Fruit fly (Drosophila melanogaster) whole organism, embryonic: ENCODE results near the gene Atg2.

Source experiments
- Adf1 ChIP-seq: fragments of 200-800 bp; sonication (Bioruptor generic); IDR thresholded peaks from 2 replicates; pipeline ENCODE4 v1.3.6; 2022; ENCODE audit warnings: missing biosample characterization, missing genetic modification characterization
- Atf3 ChIP-seq: fragments of 200-800 bp; sonication (Bioruptor generic); optimal IDR thresholded peaks from 3 replicates; lab custom pipeline; 2016; ENCODE audit warnings: missing biosample characterization, missing genetic modification characterization
- Blimp-1 ChIP-seq: fragments of 200-800 bp; sonication (Bioruptor generic); optimal IDR thresholded peaks from 3 replicates; lab custom pipeline; 2018; ENCODE audit warnings: missing biosample characterization, missing genetic modification characterization, mild to moderate bottlenecking, moderate library complexity, missing genetic modification reagents
- CG10543 ChIP-seq: fragments of 200-800 bp; sonication (Bioruptor generic); optimal IDR thresholded peaks from 3 replicates; lab custom pipeline; 2017; ENCODE audit warnings: missing biosample characterization, mild to moderate bottlenecking, missing genetic modification characterization, moderate library complexity
- CG11085 ChIP-seq: fragments of 200-800 bp; sonication (Bioruptor generic); IDR thresholded peaks from 2 replicates; pipeline ENCODE4 v1.3.6; 2022; ENCODE audit warnings: missing biosample characterization, missing genetic modification characterization
- CG12071 ChIP-seq: fragments of 200-800 bp; sonication (Bioruptor generic); optimal IDR thresholded peaks from 3 replicates; lab custom pipeline; 2018; ENCODE audit warnings: missing biosample characterization, mild to moderate bottlenecking, missing genetic modification characterization
- CG12219 ChIP-seq: fragments of 200-800 bp; sonication (Bioruptor generic); optimal IDR thresholded peaks from 3 replicates; lab custom pipeline; 2018; ENCODE audit warnings: missing biosample characterization, mild to moderate bottlenecking, missing genetic modification characterization
- CG12769 ChIP-seq: fragments of 200-800 bp; sonication (Bioruptor generic); optimal IDR thresholded peaks from 2 replicates; lab custom pipeline; 2019; ENCODE audit warnings: missing biosample characterization, mild to moderate bottlenecking, missing genetic modification characterization, moderate library complexity
- CG13424 ChIP-seq: fragments of 200-800 bp; sonication (Bioruptor generic); optimal IDR thresholded peaks from 2 replicates; lab custom pipeline; 2019; ENCODE audit warnings: missing biosample characterization, mild to moderate bottlenecking, missing genetic modification characterization, moderate library complexity
- CG14667 ChIP-seq: fragments of 200-800 bp; sonication (Bioruptor generic); IDR thresholded peaks from 2 replicates; pipeline ENCODE4 v1.3.6; 2022; ENCODE audit warnings: missing biosample characterization, missing genetic modification characterization
- CG15696 ChIP-seq: fragments of 200-800 bp; sonication (Bioruptor generic); optimal IDR thresholded peaks from 2 replicates; lab custom pipeline; 2019; ENCODE audit warnings: missing biosample characterization, mild to moderate bottlenecking, missing genetic modification characterization, moderate library complexity
- CG1602 ChIP-seq: fragments of 200-800 bp; sonication (Bioruptor generic); optimal IDR thresholded peaks from 3 replicates; lab custom pipeline; 2016; ENCODE audit warnings: missing biosample characterization, missing genetic modification characterization
- CG17912 ChIP-seq: fragments of 200-800 bp; sonication (Bioruptor generic); optimal IDR thresholded peaks from 2 replicates; lab custom pipeline; 2018; ENCODE audit warnings: missing biosample characterization, mild to moderate bottlenecking, missing genetic modification characterization
- CG2202 ChIP-seq: fragments of 200-800 bp; sonication (Bioruptor generic); optimal IDR thresholded peaks from 2 replicates; lab custom pipeline; 2018; ENCODE audit warnings: missing biosample characterization, mild to moderate bottlenecking, missing genetic modification characterization
- CG3065 ChIP-seq: fragments of 200-800 bp; sonication (Bioruptor generic); optimal IDR thresholded peaks from 2 replicates; lab custom pipeline; 2016; ENCODE audit warnings: missing biosample characterization, missing genetic modification characterization
- CG4360 ChIP-seq: fragments of 200-800 bp; sonication (Bioruptor generic); IDR thresholded peaks from 2 replicates; pipeline ENCODE4 v1.3.6; 2022; ENCODE audit warnings: missing biosample characterization, missing genetic modification characterization
- CG4404 ChIP-seq: fragments of 200-800 bp; sonication (Bioruptor generic); IDR thresholded peaks from 2 replicates; pipeline ENCODE4 v1.3.6; 2022; ENCODE audit warnings: missing biosample characterization, missing genetic modification characterization
- CG6175 ChIP-seq: fragments of 200-800 bp; sonication (Bioruptor generic); IDR thresholded peaks from 3 replicates; pipeline ENCODE4 v1.3.6; 2022; ENCODE audit warnings: missing biosample characterization, missing genetic modification characterization
- CG6272 ChIP-seq: fragments of 200-800 bp; sonication (Bioruptor generic); IDR thresholded peaks from 2 replicates; pipeline ENCODE4 v1.3.6; 2022; ENCODE audit warnings: missing biosample characterization, missing genetic modification characterization
- CG7786 ChIP-seq: fragments of 200-800 bp; sonication (Bioruptor generic); optimal IDR thresholded peaks from 2 replicates; lab custom pipeline; 2016; ENCODE audit warnings: missing biosample characterization, missing genetic modification characterization
- CG7839 ChIP-seq: fragments of 200-800 bp; sonication (Bioruptor generic); optimal IDR thresholded peaks from 3 replicates; lab custom pipeline; 2018; ENCODE audit warnings: missing biosample characterization, mild to moderate bottlenecking, missing genetic modification characterization, moderate library complexity
- CG8478 ChIP-seq: fragments of >200 bp; optimal IDR thresholded peaks from 2 replicates; lab custom pipeline; 2018
- CG9215 ChIP-seq: fragments of 200-800 bp; sonication (Bioruptor generic); IDR thresholded peaks from 2 replicates; pipeline ENCODE4 v1.3.6; 2022; ENCODE audit warnings: missing biosample characterization, missing genetic modification characterization
- CG9727 ChIP-seq: fragments of 200-800 bp; sonication (Bioruptor generic); optimal IDR thresholded peaks from 3 replicates; lab custom pipeline; 2017; ENCODE audit warnings: missing biosample characterization, mild to moderate bottlenecking, missing genetic modification characterization
- Chrac-16 ChIP-seq: fragments of 200-800 bp; sonication (Bioruptor generic); optimal IDR thresholded peaks from 3 replicates; lab custom pipeline; 2016; ENCODE audit warnings: missing biosample characterization, missing genetic modification characterization
- Ets65A ChIP-seq: fragments of 200-800 bp; sonication (Bioruptor generic); peaks from one replicate; lab custom pipeline; 2016; ENCODE audit warnings: missing biosample characterization, missing genetic modification characterization
- H2.0 ChIP-seq: fragments of 200-800 bp; sonication (Bioruptor generic); IDR thresholded peaks from 2 replicates; pipeline ENCODE4 v1.3.6; 2022; ENCODE audit warnings: missing biosample characterization, missing genetic modification characterization
- HLHmδ ChIP-seq: fragments of 200-800 bp; sonication (Bioruptor generic); optimal IDR thresholded peaks from 2 replicates; lab custom pipeline; 2018; ENCODE audit warnings: missing biosample characterization, mild to moderate bottlenecking, missing genetic modification characterization, moderate library complexity
- Hand ChIP-seq: fragments of 200-800 bp; sonication (Bioruptor generic); optimal IDR thresholded peaks from 2 replicates; lab custom pipeline; 2017; ENCODE audit warnings: mild to moderate bottlenecking, missing biosample characterization, missing genetic modification reagents, missing genetic modification characterization
- HmgZ ChIP-seq: fragments of 200-800 bp; sonication (Bioruptor generic); optimal IDR thresholded peaks from 2 replicates; lab custom pipeline; 2018; ENCODE audit warnings: missing biosample characterization, mild to moderate bottlenecking, missing genetic modification characterization
- PHDP ChIP-seq: fragments of 200-800 bp; sonication (Bioruptor generic); optimal IDR thresholded peaks from 3 replicates; lab custom pipeline; 2018; ENCODE audit warnings: missing biosample characterization, mild to moderate bottlenecking, missing genetic modification characterization, moderate library complexity
- bbx ChIP-seq: fragments of 200-800 bp; sonication (Bioruptor generic); IDR thresholded peaks from 2 replicates; pipeline ENCODE4 v1.3.6; 2022; ENCODE audit warnings: missing biosample characterization, missing genetic modification characterization; ENCODE audit not compliant: partially characterized antibody
- br ChIP-seq: fragments of >200 bp; optimal IDR thresholded peaks from 2 replicates; lab custom pipeline; 2017
- bsh ChIP-seq, 2 experiments: fragments of 200-800 bp; sonication (Bioruptor generic); optimal IDR thresholded peaks; 2 replicates each; lab custom pipeline; 2017 to 2018; ENCODE audit warnings: mild to moderate bottlenecking in 2 of 2, missing biosample characterization in 2 of 2, missing genetic modification characterization in 2 of 2, moderate library complexity in 1 of 2
- chm ChIP-seq: fragments of 200-800 bp; sonication (Bioruptor generic); IDR thresholded peaks from 2 replicates; pipeline ENCODE4 v1.3.6; 2022; ENCODE audit warnings: missing biosample characterization, missing genetic modification characterization
- chn ChIP-seq: fragments of 200-800 bp; sonication (Bioruptor generic); optimal IDR thresholded peaks from 2 replicates; lab custom pipeline; 2016; ENCODE audit warnings: missing biosample characterization, missing genetic modification characterization
- ci ChIP-seq: fragments of 200-800 bp; sonication (Bioruptor generic); IDR thresholded peaks from 3 replicates; pipeline ENCODE4 v1.3.6; 2022; ENCODE audit warnings: missing biosample characterization, missing genetic modification characterization
- danr ChIP-seq: fragments of 200-800 bp; sonication (Bioruptor generic); IDR thresholded peaks from 2 replicates; pipeline ENCODE4 v1.3.6; 2022; ENCODE audit warnings: missing biosample characterization, missing genetic modification characterization
- ems ChIP-seq: fragments of 200-800 bp; sonication (Bioruptor generic); optimal IDR thresholded peaks from 3 replicates; lab custom pipeline; 2016; ENCODE audit warnings: missing biosample characterization, missing genetic modification characterization
- eve ChIP-seq, 2 experiments: fragments of >200 bp; optimal IDR thresholded peaks; 2 replicates each; lab custom pipeline; 2017; ENCODE audit warnings: missing biosample characterization in 2 of 2, missing genetic modification characterization in 2 of 2
- gcm ChIP-seq: fragments of 200-800 bp; sonication (Bioruptor generic); optimal IDR thresholded peaks from 2 replicates; lab custom pipeline; 2019; ENCODE audit warnings: missing biosample characterization, mild to moderate bottlenecking, missing genetic modification characterization, moderate library complexity
- gsb ChIP-seq: fragments of 200-800 bp; sonication (Bioruptor generic); IDR thresholded peaks from 2 replicates; pipeline ENCODE4 v1.3.6; 2022; ENCODE audit warnings: missing biosample characterization, missing genetic modification characterization
- hth ChIP-seq: fragments of >200 bp; optimal IDR thresholded peaks from 2 replicates; lab custom pipeline; 2017; ENCODE audit warnings: inconsistent platforms
- kni ChIP-seq: fragments of 200-800 bp; sonication (Bioruptor generic); optimal IDR thresholded peaks from 3 replicates; lab custom pipeline; 2017; ENCODE audit warnings: mild to moderate bottlenecking, missing biosample characterization, missing genetic modification reagents, missing genetic modification characterization
- lab ChIP-seq: fragments of 200-800 bp; sonication (Bioruptor generic); optimal IDR thresholded peaks from 3 replicates; lab custom pipeline; 2017; ENCODE audit warnings: missing biosample characterization, missing genetic modification characterization, mild to moderate bottlenecking, moderate library complexity, missing genetic modification reagents
- pb ChIP-seq: fragments of 200-800 bp; sonication (Bioruptor generic); optimal IDR thresholded peaks from 3 replicates; lab custom pipeline; 2016; ENCODE audit warnings: missing biosample characterization, missing genetic modification characterization
- pros ChIP-seq: fragments of 200-800 bp; sonication (Bioruptor generic); optimal IDR thresholded peaks from 3 replicates; lab custom pipeline; 2019; ENCODE audit warnings: missing biosample characterization, mild to moderate bottlenecking, missing genetic modification characterization, moderate library complexity
- row ChIP-seq: fragments of 200-800 bp; sonication (Bioruptor generic); IDR thresholded peaks from 3 replicates; pipeline ENCODE4 v1.3.6; 2022; ENCODE audit warnings: missing biosample characterization, missing genetic modification characterization
- scrt ChIP-seq: fragments of 200-800 bp; sonication (Bioruptor generic); optimal IDR thresholded peaks from 2 replicates; lab custom pipeline; 2018; ENCODE audit warnings: missing biosample characterization, mild to moderate bottlenecking, missing genetic modification characterization, moderate library complexity
- sd ChIP-seq: fragments of 200-800 bp; sonication (Bioruptor generic); optimal IDR thresholded peaks from 3 replicates; lab custom pipeline; 2018; ENCODE audit warnings: missing biosample characterization, mild to moderate bottlenecking, missing genetic modification characterization, moderate library complexity
- sna ChIP-seq: fragments of 200-800 bp; sonication (Bioruptor generic); IDR thresholded peaks from 2 replicates; pipeline ENCODE4 v1.3.6; 2022; ENCODE audit warnings: missing biosample characterization, missing genetic modification characterization; ENCODE audit not compliant: partially characterized antibody
- sr ChIP-seq: fragments of 200-800 bp; sonication (Bioruptor generic); IDR thresholded peaks from 3 replicates; pipeline ENCODE4 v1.3.6; 2022; ENCODE audit warnings: missing biosample characterization, missing genetic modification characterization
- zen2 ChIP-seq: fragments of 200-800 bp; sonication (Bioruptor generic); IDR thresholded peaks from 3 replicates; pipeline ENCODE4 v1.3.6; 2022; ENCODE audit warnings: missing biosample characterization, missing genetic modification characterization; ENCODE audit not compliant: partially characterized antibody

Gene Atg2

DNA sequence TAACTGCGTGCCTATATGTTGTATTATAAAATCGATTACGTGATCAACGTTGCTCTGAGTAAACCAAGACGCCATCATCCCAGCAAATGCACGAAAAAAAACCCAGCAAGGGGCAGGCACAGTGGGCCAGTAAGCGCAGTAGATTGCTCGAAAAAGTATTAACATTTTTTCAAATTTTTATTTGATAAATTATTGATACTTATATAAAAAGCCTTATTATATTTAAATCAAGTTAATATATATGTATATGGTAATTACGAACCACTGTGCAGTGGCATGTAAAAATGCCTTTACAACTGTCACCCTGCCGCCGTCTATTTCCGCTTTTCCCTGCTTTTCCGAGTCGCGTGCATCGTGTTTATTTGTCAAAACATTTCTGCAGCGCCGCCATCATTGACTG lies 47.1 kb upstream of the Atg2 start (continued):
- no peak for TF ChIP-seq Atf3 (GFP tag; lab: Kevin White, UChicago)
- TF ChIP-seq bbx (GFP tag; lab: Robert Waterston, UW) = no peak
- TF ChIP-seq CG9727 (GFP tag; lab: Kevin White, UChicago) = peak; percentile 6
- peak; percentile 50; the same call in 1 of the 2 replicates for TF ChIP-seq chm
- no peak for TF ChIP-seq pb (GFP tag; lab: Kevin White, UChicago)
- TF ChIP-seq lab (GFP tag; lab: Kevin White, UChicago) = peak; percentile 47
- TF ChIP-seq danr (GFP tag; lab: Robert Waterston, UW) = no peak
- TF ChIP-seq CG10543 = no peak
- no peak for TF ChIP-seq CG12769 (tag; lab: Kevin White, UChicago)
- no peak for TF ChIP-seq sr (GFP tag; lab: Robert Waterston, UW)
- no peak for TF ChIP-seq CG4404 (GFP tag; lab: Robert Waterston, UW)
- TF ChIP-seq CG3065 (GFP tag; lab: Kevin White, UChicago) = no peak
- TF ChIP-seq pros = no peak
- no peak for TF ChIP-seq chn (GFP tag; lab: Kevin White, UChicago)
- 0 out of 3 replicates have a peak, but pooled peaks have one; percentile 16 for TF ChIP-seq CG6175
- TF ChIP-seq CG14667 (GFP tag; lab: Robert Waterston, UW) = peak; percentile 53
- TF ChIP-seq CG4360 (GFP tag; lab: Robert Waterston, UW) = no peak
- TF ChIP-seq ems (GFP tag; lab: Kevin White, UChicago) = no peak
- peak; percentile 71 for TF ChIP-seq gsb
- no peak for TF ChIP-seq CG12219
- TF ChIP-seq CG9215 = peak; percentile 65
- no peak for TF ChIP-seq CG7786
- no peak for TF ChIP-seq CG7839 (tag; lab: Kevin White, UChicago)
- TF ChIP-seq hth = no peak
- no peak for TF ChIP-seq CG1602 (GFP tag; lab: Kevin White, UChicago)
- no peak for TF ChIP-seq Ets65A (GFP tag; lab: Kevin White, UChicago)
- no peak for TF ChIP-seq PHDP (tag; lab: Kevin White, UChicago)
- no peak for TF ChIP-seq Blimp-1 (GFP tag; lab: Kevin White, UChicago)
- no peak for TF ChIP-seq br (lab: Kevin White, UChicago)
- peak; percentile 68 for TF ChIP-seq H2.0 (GFP tag; lab: Robert Waterston, UW)
- TF ChIP-seq CG17912 (GFP tag; lab: Kevin White, UChicago) = no peak
- peak; percentile 26; the same call in 1 of the 2 replicates for TF ChIP-seq CG11085
- no peak for TF ChIP-seq Adf1 (GFP tag; lab: Robert Waterston, UW)
- no peak for TF ChIP-seq eve (GFP tag; optimal IDR thresholded peaks at IDR 0.05; lab: Kevin White, UChicago)
- no peak for TF ChIP-seq CG12071 (GFP tag; lab: Kevin White, UChicago)
- TF ChIP-seq gcm (GFP tag; lab: Kevin White, UChicago) = no peak
- TF ChIP-seq Hand (GFP tag; lab: Kevin White, UChicago) = no peak
- TF ChIP-seq CG13424 (tag; lab: Kevin White, UChicago) = peak; percentile 23
- TF ChIP-seq CG8478 = no peak
- TF ChIP-seq CG6272 (GFP tag; lab: Robert Waterston, UW) = peak; percentile 34; the same call in 1 of the 2 replicates
- peak; percentile 72 for TF ChIP-seq row (GFP tag; lab: Robert Waterston, UW)
- TF ChIP-seq kni (GFP tag; lab: Kevin White, UChicago) = no peak
- TF ChIP-seq sd (tag; lab: Kevin White, UChicago) = no peak
- TF ChIP-seq CG15696 (tag; lab: Kevin White, UChicago) = no peak
- TF ChIP-seq ci (GFP tag; lab: Robert Waterston, UW) = peak; percentile 76
- no peak for TF ChIP-seq bsh (GFP tag; optimal IDR thresholded peaks at IDR 0.05; lab: Kevin White, UChicago)
- no peak for TF ChIP-seq scrt (GFP tag; lab: Kevin White, UChicago)
- TF ChIP-seq sna (GFP tag; lab: Robert Waterston, UW) = no peak
- TF ChIP-seq HmgZ = no peak
- no peak for TF ChIP-seq HLHmδ (GFP tag; lab: Kevin White, UChicago)
- no peak for TF ChIP-seq zen2 (GFP tag; lab: Robert Waterston, UW)
- no peak for TF ChIP-seq CG2202 (tag; lab: Kevin White, UChicago)
- no peak for TF ChIP-seq Chrac-16 (GFP tag; lab: Kevin White, UChicago)
